Fruit fly (Drosophila melanogaster) whole organism, wandering third instar larva: ENCODE results near the gene CG1092.

Source experiments
- Abd-B ChIP-seq: fragments of >200 bp; optimal IDR thresholded peaks from 2 replicates; lab custom pipeline; 2017; ENCODE audit warnings: missing biosample characterization, missing genetic modification characterization
- CG32264 ChIP-seq: fragments of 200-800 bp; sonication (Bioruptor generic); optimal IDR thresholded peaks from 2 replicates; lab custom pipeline; 2016; ENCODE audit warnings: missing biosample characterization, missing genetic modification characterization
- CG9705 ChIP-seq: fragments of 200-800 bp; sonication (Bioruptor generic); optimal IDR thresholded peaks from 2 replicates; lab custom pipeline; 2018; ENCODE audit warnings: missing biosample characterization, mild to moderate bottlenecking, missing genetic modification characterization
- CrebA ChIP-seq: fragments of 200-800 bp; sonication (Bioruptor generic); optimal IDR thresholded peaks from 2 replicates; lab custom pipeline; 2016; ENCODE audit warnings: missing biosample characterization, mild to moderate bottlenecking, missing genetic modification characterization, borderline replicate concordance
- Dfd ChIP-seq: fragments of >200 bp; optimal IDR thresholded peaks from 2 replicates; lab custom pipeline; 2017; ENCODE audit warnings: missing biosample characterization, missing genetic modification characterization
- Dif ChIP-seq: fragments of 200-275, 200-300 bp; sonication (Bioruptor generic); optimal IDR thresholded peaks from 2 replicates; lab custom pipeline; 2018; ENCODE audit warnings: missing biosample characterization, missing genetic modification characterization; ENCODE audit not compliant: partially characterized antibody
- GATAd ChIP-seq: sonication (Bioruptor generic); optimal IDR thresholded peaks from 2 replicates; lab custom pipeline; 2016; ENCODE audit warnings: missing biosample characterization, missing genetic modification characterization
- HLH106 ChIP-seq: fragments of 200-800 bp; optimal IDR thresholded peaks from 3 replicates; lab custom pipeline; 2019; ENCODE audit warnings: missing biosample characterization, mild to moderate bottlenecking, missing genetic modification characterization, moderate library complexity
- Hnf4 ChIP-seq: fragments of 200-800 bp; sonication (Bioruptor generic); optimal IDR thresholded peaks from 2 replicates; lab custom pipeline; 2016; ENCODE audit warnings: missing biosample characterization, mild to moderate bottlenecking, missing genetic modification characterization
- Hr78 ChIP-seq: fragments of >200 bp; optimal IDR thresholded peaks from 2 replicates; lab custom pipeline; 2017; ENCODE audit warnings: missing biosample characterization, missing genetic modification characterization
- Hr83 ChIP-seq: fragments of 200-300 bp; sonication (Bioruptor generic); optimal IDR thresholded peaks from 2 replicates; lab custom pipeline; 2016; ENCODE audit warnings: missing biosample characterization, mild to moderate bottlenecking, missing genetic modification characterization, moderate library complexity; ENCODE audit not compliant: poor library complexity, severe bottlenecking
- Jra ChIP-seq: sonication (Bioruptor generic); optimal IDR thresholded peaks from 2 replicates; lab custom pipeline; 2016; ENCODE audit warnings: missing biosample characterization, missing genetic modification characterization
- Mio ChIP-seq: sonication (Bioruptor generic); optimal IDR thresholded peaks from 2 replicates; lab custom pipeline; 2016; ENCODE audit warnings: missing biosample characterization, missing genetic modification characterization
- Myc ChIP-seq: fragments of >200 bp; optimal IDR thresholded peaks from 2 replicates; lab custom pipeline; 2017
- OdsH ChIP-seq: fragments of 200-800 bp; sonication (Bioruptor generic); optimal IDR thresholded peaks from 2 replicates; lab custom pipeline; 2016; ENCODE audit warnings: missing biosample characterization, mild to moderate bottlenecking, missing genetic modification characterization
- Rel ChIP-seq, 2 experiments: fragments of 200-800 bp; sonication (Bioruptor generic) in 1 of 2; optimal IDR thresholded peaks; 2 replicates in 1 of 2; 3 replicates in 1 of 2; lab custom pipeline; 2016 to 2019; ENCODE audit warnings: mild to moderate bottlenecking in 2 of 2, missing biosample characterization in 2 of 2, missing genetic modification characterization in 2 of 2, moderate library complexity in 1 of 2
- Sp1 ChIP-seq: fragments of 200-800 bp; sonication (Bioruptor generic); optimal IDR thresholded peaks from 3 replicates; lab custom pipeline; 2019; ENCODE audit warnings: missing biosample characterization, mild to moderate bottlenecking, missing genetic modification characterization, moderate library complexity
- Vsx2 ChIP-seq: fragments of 200-300, 225-300 bp; sonication (Bioruptor generic); optimal IDR thresholded peaks from 2 replicates; lab custom pipeline; 2018; ENCODE audit warnings: missing biosample characterization, missing genetic modification characterization; ENCODE audit not compliant: partially characterized antibody
- br ChIP-seq: fragments of 200-800 bp; sonication (Bioruptor generic); optimal IDR thresholded peaks from 2 replicates; lab custom pipeline; 2016; ENCODE audit warnings: missing biosample characterization, missing genetic modification characterization
- brk ChIP-seq: fragments of 200-800 bp; sonication (Bioruptor generic); optimal IDR thresholded peaks from 2 replicates; lab custom pipeline; 2016; ENCODE audit warnings: missing biosample characterization, mild to moderate bottlenecking, missing genetic modification characterization
- dl ChIP-seq, 2 experiments: fragments of 175-275, 200-275 bp in 1 of 2; fragments of 200-275 bp in 1 of 2; sonication (Bioruptor generic); optimal IDR thresholded peaks; lab custom pipeline; 2018; ENCODE audit warnings: mild to moderate bottlenecking in 2 of 2, missing biosample characterization in 2 of 2, missing genetic modification characterization in 2 of 2, moderate library complexity in 2 of 2; ENCODE audit not compliant: partially characterized antibody in 2 of 2, insufficient read depth in 1 of 2
- dsf ChIP-seq: sonication (Bioruptor generic); optimal IDR thresholded peaks from 2 replicates; lab custom pipeline; 2016; ENCODE audit warnings: missing biosample characterization, missing genetic modification characterization, borderline replicate concordance
- ey ChIP-seq: fragments of 200-800 bp; sonication (Bioruptor generic); optimal IDR thresholded peaks from 2 replicates; lab custom pipeline; 2016; ENCODE audit warnings: missing biosample characterization, missing genetic modification characterization
- foxo ChIP-seq, 2 experiments: fragments of 200-800 bp; sonication (Bioruptor generic); optimal IDR thresholded peaks; 2 replicates in 1 of 2; 3 replicates in 1 of 2; lab custom pipeline; 2016 to 2017; ENCODE audit warnings: missing biosample characterization in 2 of 2, missing genetic modification characterization in 2 of 2
- fru ChIP-seq: fragments of 200-800 bp; sonication (Bioruptor generic); optimal IDR thresholded peaks from 3 replicates; lab custom pipeline; 2016; ENCODE audit warnings: missing biosample characterization, mild to moderate bottlenecking, missing genetic modification characterization
- h ChIP-seq: fragments of 200-800 bp; sonication (Bioruptor generic); optimal IDR thresholded peaks from 3 replicates; lab custom pipeline; 2016; ENCODE audit warnings: missing biosample characterization, mild to moderate bottlenecking, missing genetic modification characterization
- jim ChIP-seq: fragments of 175-275, 200-325 bp; sonication (Bioruptor generic); optimal IDR thresholded peaks from 2 replicates; lab custom pipeline; 2016; ENCODE audit warnings: missing biosample characterization, mild to moderate bottlenecking, missing genetic modification characterization
- lola ChIP-seq: fragments of >200 bp; optimal IDR thresholded peaks from 2 replicates; lab custom pipeline; 2017; ENCODE audit warnings: missing biosample characterization, missing genetic modification characterization
- pan ChIP-seq: fragments of >200 bp; optimal IDR thresholded peaks from 2 replicates; lab custom pipeline; 2017
- psq ChIP-seq: fragments of 200-800 bp; sonication (Bioruptor generic); optimal IDR thresholded peaks from 3 replicates; lab custom pipeline; 2017; ENCODE audit warnings: missing biosample characterization, mild to moderate bottlenecking, missing genetic modification characterization, moderate library complexity
- sage ChIP-seq: fragments of 200-800 bp; sonication (Bioruptor generic); optimal IDR thresholded peaks from 2 replicates; lab custom pipeline; 2016; ENCODE audit warnings: missing biosample characterization, mild to moderate bottlenecking, missing genetic modification characterization
- sv ChIP-seq: fragments of 200-800 bp; sonication (Bioruptor generic); optimal IDR thresholded peaks from 3 replicates; lab custom pipeline; 2016; ENCODE audit warnings: missing biosample characterization, missing genetic modification characterization
- tai ChIP-seq: sonication (Bioruptor generic); optimal IDR thresholded peaks from 2 replicates; lab custom pipeline; 2016; ENCODE audit warnings: missing biosample characterization, missing genetic modification characterization
- woc ChIP-seq: sonication (Bioruptor generic); optimal IDR thresholded peaks from 2 replicates; lab custom pipeline; 2016; ENCODE audit warnings: missing biosample characterization, mild to moderate bottlenecking, missing genetic modification characterization

Gene CG1092

dm6 chr3R:4301485-4301884 lies 34.9 kb downstream of the CG1092 start:
- TF ChIP-seq sv (GFP tag; lab: Kevin White, UChicago): no peak
- no peak for TF ChIP-seq sage
- no peak for TF ChIP-seq dl (GFP tag; optimal IDR thresholded peaks at IDR 0.05; lab: Kevin White, UChicago; ENCODE audit: insufficient read depth in 1 of 2, partially characterized antibody in 2 of 2)
- TF ChIP-seq Mio (GFP tag; lab: Kevin White, UChicago): no peak
- TF ChIP-seq HLH106: no peak
- TF ChIP-seq Rel (GFP tag; optimal IDR thresholded peaks at IDR 0.05; lab: Kevin White, UChicago): no peak
- no peak for TF ChIP-seq Rel (tag; optimal IDR thresholded peaks at IDR 0.05; lab: Kevin White, UChicago)
- TF ChIP-seq Sp1 (GFP tag; lab: Kevin White, UChicago): no peak
- no peak for TF ChIP-seq Abd-B (GFP tag; lab: Kevin White, UChicago)
- no peak for TF ChIP-seq dsf (GFP tag; lab: Kevin White, UChicago)
- no peak for TF ChIP-seq brk (GFP tag; lab: Kevin White, UChicago)
- no peak for TF ChIP-seq CG9705 (GFP tag; lab: Kevin White, UChicago)
- no peak for TF ChIP-seq Hr83 (GFP tag; lab: Kevin White, UChicago)
- no peak for TF ChIP-seq ey (GFP tag; lab: Kevin White, UChicago)
- no peak for TF ChIP-seq Dfd (GFP tag; lab: Kevin White, UChicago)

dm6 chr3R:4307664-4308416 lies 41.3 kb downstream of the CG1092 start, which contains the start of gene MP1:
TSS of gene MP1 (plus strand) at chr3R:4307908.
- TF ChIP-seq Hr83 (GFP tag; lab: Kevin White, UChicago) (peak; percentile 16), dl (GFP tag; optimal IDR thresholded peaks at IDR 0.05; lab: Kevin White, UChicago; ENCODE audit: insufficient read depth in 1 of 2, partially characterized antibody in 2 of 2) (peak; percentile 90 to 91), Hnf4 (GFP tag; lab: Kevin White, UChicago) (peak; percentile 39), OdsH (GFP tag; lab: Kevin White, UChicago) (peak; percentile 29), Dif (GFP tag; lab: Kevin White, UChicago) (peak; percentile 84), dsf (GFP tag; lab: Kevin White, UChicago) (no peak), Rel (GFP tag; optimal IDR thresholded peaks at IDR 0.05; lab: Kevin White, UChicago) (no peak), Rel (tag; optimal IDR thresholded peaks at IDR 0.05; lab: Kevin White, UChicago) (peak; percentile 60), CrebA (GFP tag; lab: Kevin White, UChicago) (no peak)

- TF ChIP-seq dsf (GFP tag; lab: Kevin White, UChicago): no peak
- no peak for TF ChIP-seq Hr78 (GFP tag; lab: Kevin White, UChicago)
- TF ChIP-seq Sp1 (GFP tag; lab: Kevin White, UChicago): no peak
- no peak for TF ChIP-seq jim (GFP tag; lab: Kevin White, UChicago)
- TF ChIP-seq lola (GFP tag; lab: Kevin White, UChicago): no peak
- no peak for TF ChIP-seq brk (GFP tag; lab: Kevin White, UChicago)
- TF ChIP-seq GATAd: no peak
- no peak for TF ChIP-seq tai (GFP tag; lab: Kevin White, UChicago)
- TF ChIP-seq pan (lab: Kevin White, UChicago): no peak
- no peak for TF ChIP-seq h (GFP tag; lab: Kevin White, UChicago)
- TF ChIP-seq HLH106: no peak
- TF ChIP-seq CG32264 (GFP tag; lab: Kevin White, UChicago): no peak
- TF ChIP-seq psq (GFP tag; lab: Kevin White, UChicago): no peak
- no peak for TF ChIP-seq CG9705 (GFP tag; lab: Kevin White, UChicago)
- TF ChIP-seq CrebA (GFP tag; lab: Kevin White, UChicago): no peak
- no peak for TF ChIP-seq Vsx2 (GFP tag; lab: Kevin White, UChicago)
- TF ChIP-seq woc (GFP tag; lab: Kevin White, UChicago): no peak
These were observed 42.1 kb downstream of the CG1092 start for dm6 chr3R:4308708-4309107.

dm6 chr3R:4310683-4311066 lies 44.1 kb downstream of the CG1092 start, which contains the start of gene Vps24:
TSS of gene Vps24 (minus strand) at chr3R:4310947.
- TF ChIP-seq fru (no peak), br (GFP tag; lab: Kevin White, UChicago) (no peak), foxo (GFP tag; optimal IDR thresholded peaks at IDR 0.05; lab: Kevin White, UChicago) (no peak), HLH106 (no peak), Myc (lab: Kevin White, UChicago) (no peak), Jra (GFP tag; lab: Kevin White, UChicago) (peak; percentile 64)
